Fruit fly (Drosophila melanogaster) Kc167 (cell line): ENCODE results near the gene Atg101.

Experiments used
- Myc ChIP-seq: fragments of >200 bp; optimal IDR thresholded peaks from 2 replicates; lab custom pipeline; 2017; ENCODE audit warnings: missing external identifiers
- insv ChIP-seq: fragments of >200 bp; optimal IDR thresholded peaks from 3 replicates; lab custom pipeline; 2018; ENCODE audit warnings: missing external identifiers
- psq ChIP-seq: fragments of >200 bp; optimal IDR thresholded peaks from 2 replicates; lab custom pipeline; 2017; ENCODE audit warnings: missing external identifiers
- ttk ChIP-seq: sonication (Bioruptor generic); optimal IDR thresholded peaks from 2 replicates; lab custom pipeline; 2017; ENCODE audit warnings: missing external identifiers

DNA sequence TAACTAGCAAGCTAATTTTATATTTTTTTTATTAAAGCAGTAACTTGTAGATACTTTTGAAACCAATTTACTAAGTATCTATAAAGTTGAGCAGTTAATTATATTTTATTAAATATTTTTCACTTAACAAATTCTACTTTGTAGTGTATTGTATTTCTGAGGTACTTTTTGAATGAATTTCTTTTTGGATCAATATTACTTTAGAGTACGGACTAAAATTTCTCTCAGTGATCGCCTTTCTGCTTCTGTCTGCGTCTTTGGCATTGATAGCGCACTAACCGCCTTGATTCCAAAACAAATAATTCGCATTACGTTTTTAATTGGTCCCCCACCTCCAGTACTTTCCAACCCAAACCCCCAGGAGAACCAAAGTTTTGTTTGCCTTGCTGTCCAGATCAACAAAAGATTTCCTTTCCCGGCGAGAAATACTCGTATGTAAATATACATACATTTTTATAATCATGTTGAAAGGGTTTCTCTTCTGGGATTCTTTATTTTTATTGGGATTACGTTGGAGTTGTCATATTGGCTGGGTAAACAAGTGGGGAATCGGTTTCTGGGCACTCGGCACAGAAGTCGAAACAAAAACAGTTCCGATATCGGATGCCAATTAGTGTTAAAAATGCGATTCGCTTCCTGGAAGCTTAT, 47.6 kb downstream of the Atg101 start:
- TF ChIP-seq psq (lab: Kevin White, UChicago), result no peak
- TF ChIP-seq insv (lab: Kevin White, UChicago), result no peak
- no peak for TF ChIP-seq Myc (lab: Kevin White, UChicago)
- TF ChIP-seq ttk (lab: Kevin White, UChicago), result no peak
